Worm (Caenorhabditis elegans): ENCODE measurements around the gene str-205.

str-205 gene

ce11 chrV:4914879-4915278 is 14.9 kb downstream of the str-205 start, which contains the start of gene H23N18.6:
H23N18.6 (minus strand) TSS chrV:4915079.
- TF ChIP-seq tlp-1 (tag; optimal IDR thresholded peaks at IDR 0.05) = peak; percentile 38
- no peak for TF ChIP-seq skn-1 (tag; optimal IDR thresholded peaks at IDR 0.05)
- peak; percentile 75 for TF ChIP-seq elt-2 (tag; optimal IDR thresholded peaks at IDR 0.05)

- no peak for TF ChIP-seq hlh-17 (GFP tag; optimal IDR thresholded peaks at IDR 0.05; ENCODE audit: borderline replicate concordance)
- no peak for TF ChIP-seq xbp-1 (tag; optimal IDR thresholded peaks at IDR 0.05)
- no peak for TF ChIP-seq snpc-4 (tag; optimal IDR thresholded peaks at IDR 0.05)
- TF ChIP-seq pag-3 (tag; optimal IDR thresholded peaks at IDR 0.05; ENCODE audit: borderline replicate concordance, insufficient read depth) = no peak
- TF ChIP-seq pax-3 (tag; optimal IDR thresholded peaks at IDR 0.05) = no peak
- TF ChIP-seq rnt-1 (tag; optimal IDR thresholded peaks at IDR 0.05) = no peak
- no peak for TF ChIP-seq unc-30 (tag; optimal IDR thresholded peaks at IDR 0.05)
These were observed 15.9 kb downstream of the str-205 start for ce11 chrV:4913853-4914252.

ce11 chrV:4912313-4912712 is 17.4 kb downstream of the str-205 start, which contains the start of gene H23N18.5:
H23N18.5 (minus strand) TSS chrV:4912381.
- TF ChIP-seq ceh-88 (GFP tag; IDR thresholded peaks at IDR 0.05) = no peak
- no peak for TF ChIP-seq egl-27 (tag; optimal IDR thresholded peaks at IDR 0.05)
- TF ChIP-seq blmp-1 (tag; optimal IDR thresholded peaks at IDR 0.05) = peak; percentile 10
- peak; percentile 10 for TF ChIP-seq ztf-4 (tag; optimal IDR thresholded peaks at IDR 0.05)
- no peak for TF ChIP-seq swsn-7 (tag; optimal IDR thresholded peaks at IDR 0.05)
- TF ChIP-seq ztf-11 (tag; optimal IDR thresholded peaks at IDR 0.05) = no peak

- peak; percentile 23 for TF ChIP-seq nhr-28 (tag; optimal IDR thresholded peaks at IDR 0.05)
- TF ChIP-seq nhr-85 (tag) = peak; percentile 90
- TF ChIP-seq sup-37 (GFP tag; optimal IDR thresholded peaks at IDR 0.05) = no peak
- TF ChIP-seq ztf-11 (tag; optimal IDR thresholded peaks at IDR 0.05) = no peak
- peak; percentile 66 for TF ChIP-seq nhr-71 (tag; optimal IDR thresholded peaks at IDR 0.05)
- TF ChIP-seq swsn-7 (tag; optimal IDR thresholded peaks at IDR 0.05) = no peak
- no peak for TF ChIP-seq nhr-12 (tag; optimal IDR thresholded peaks at IDR 0.05)
- no peak for TF ChIP-seq ets-5 (GFP tag; IDR thresholded peaks at IDR 0.05)
- TF ChIP-seq unc-30 (tag; optimal IDR thresholded peaks at IDR 0.05) = no peak
- TF ChIP-seq nhr-237 (tag; optimal IDR thresholded peaks at IDR 0.05) = no peak
- no peak for TF ChIP-seq unc-62 (GFP tag; optimal IDR thresholded peaks at IDR 0.05)
- no peak for TF ChIP-seq lsy-2 (tag; optimal IDR thresholded peaks at IDR 0.05)
- no peak for TF ChIP-seq C34B4.2 (tag; optimal IDR thresholded peaks at IDR 0.05)
- TF ChIP-seq nhr-19 (GFP tag; conservative IDR thresholded peaks at IDR 0.05) = no peak
- TF ChIP-seq F16B12.6 (tag; optimal IDR thresholded peaks at IDR 0.05) = no peak
- no peak for TF ChIP-seq egl-13 (tag; optimal IDR thresholded peaks at IDR 0.05)
- no peak for TF ChIP-seq aly-2 (tag; optimal IDR thresholded peaks at IDR 0.05)
- peak; percentile 41 for TF ChIP-seq lin-14 (GFP tag; optimal IDR thresholded peaks at IDR 0.05)
- TF ChIP-seq nhr-90 (tag; optimal IDR thresholded peaks at IDR 0.05; ENCODE audit: poor library complexity) = peak; percentile 35
- TF ChIP-seq skn-1 (tag; optimal IDR thresholded peaks at IDR 0.05) = peak; percentile 52
- no peak for TF ChIP-seq pqm-1 (tag; optimal IDR thresholded peaks at IDR 0.05)
- TF ChIP-seq ceh-82 (tag; optimal IDR thresholded peaks at IDR 0.05) = no peak
- TF ChIP-seq nhr-20 (tag; optimal IDR thresholded peaks at IDR 0.05) = peak; percentile 86
- peak; percentile 48 for TF ChIP-seq snu-23 (GFP tag; optimal IDR thresholded peaks at IDR 0.05)
- no peak for TF ChIP-seq mef-2 (tag; optimal IDR thresholded peaks at IDR 0.05)
- no peak for TF ChIP-seq lin-35 (GFP tag; optimal IDR thresholded peaks at IDR 0.05)
- TF ChIP-seq unc-86 (tag; optimal IDR thresholded peaks at IDR 0.05) = no peak
- TF ChIP-seq ces-1 (GFP tag; optimal IDR thresholded peaks at IDR 0.05) = no peak
- peak; percentile 67 for TF ChIP-seq tbx-2 (tag; optimal IDR thresholded peaks at IDR 0.05)
- no peak for TF ChIP-seq Y116A8C.19 (tag; optimal IDR thresholded peaks at IDR 0.05; ENCODE audit: borderline replicate concordance)
- no peak for TF ChIP-seq fos-1 (tag; optimal IDR thresholded peaks at IDR 0.05)
- TF ChIP-seq fkh-10 (GFP tag; optimal IDR thresholded peaks at IDR 0.05) = no peak
- peak in 4 of 6 experiments; percentile 30 to 69 (median 49) for TF ChIP-seq elt-3 (tag; optimal IDR thresholded peaks at IDR 0.05)
- TF ChIP-seq elt-2 (tag; optimal IDR thresholded peaks at IDR 0.05) = no peak
- no peak for TF ChIP-seq zip-4 (GFP tag; optimal IDR thresholded peaks at IDR 0.05)
- no peak for TF ChIP-seq ceh-8 (GFP tag; optimal IDR thresholded peaks at IDR 0.05)
These were observed 21.2 kb downstream of the str-205 start, which contains the start of gene ugt-13 for ce11 chrV:4908591-4908990. ugt-13 (plus strand) TSS chrV:4908884.

Data from whole organism, L1 larva.